Worm (Caenorhabditis elegans) whole organism, L1 larva: ENCODE results near the gene F37C12.18.
A peak's percentile ranks its signal among the peaks of the same experiment; 100 is the strongest.

Source experiments
- C04F5.9 ChIP-seq: sonication (generic microtip); optimal IDR thresholded peaks from 2 replicates; lab custom pipeline; 2016; ENCODE audit warnings: missing genetic modification characterization, missing compliant biosample characterization
- C16A3.4 ChIP-seq: fragments of 150-350 bp; optimal IDR thresholded peaks from 2 replicates; lab custom pipeline; 2014; ENCODE audit warnings: missing biosample characterization, missing genetic modification characterization
- F16B12.6 ChIP-seq: fragments of 150-350 bp; optimal IDR thresholded peaks from 2 replicates; lab custom pipeline; 2014; ENCODE audit warnings: missing biosample characterization, missing genetic modification characterization
- Y116A8C.19 ChIP-seq: sonication (generic microtip); optimal IDR thresholded peaks from 2 replicates; lab custom pipeline; 2016; ENCODE audit warnings: missing compliant biosample characterization, missing genetic modification characterization, borderline replicate concordance
- alr-1 ChIP-seq: fragments of 200-800 bp; sonication (Bioruptor generic); optimal IDR thresholded peaks from 2 replicates; lab custom pipeline; 2018; ENCODE audit warnings: borderline replicate concordance, mild to moderate bottlenecking, missing genetic modification characterization, missing compliant biosample characterization
- aly-2 ChIP-seq: fragments of 150-350 bp; optimal IDR thresholded peaks from 2 replicates; lab custom pipeline; 2014; ENCODE audit warnings: missing biosample characterization, missing genetic modification characterization
- blmp-1 ChIP-seq: fragments of 150-350 bp; optimal IDR thresholded peaks from 2 replicates; lab custom pipeline; 2014; ENCODE audit warnings: missing biosample characterization, missing genetic modification characterization
- ceh-8 ChIP-seq: fragments of 200-800 bp; sonication (Bioruptor generic); optimal IDR thresholded peaks from 2 replicates; lab custom pipeline; 2018; ENCODE audit warnings: mild to moderate bottlenecking, missing genetic modification characterization, moderate library complexity, missing compliant biosample characterization
- ceh-82 ChIP-seq, 3 experiments: fragments of 150-350 bp in 1 of 3; sonication (generic microtip) in 2 of 3; optimal IDR thresholded peaks; 2 replicates each; lab custom pipeline; 2014 to 2017; ENCODE audit warnings: missing biosample characterization in 3 of 3, missing genetic modification characterization in 3 of 3
- ces-1 ChIP-seq: fragments of 150-350 bp; optimal IDR thresholded peaks from 2 replicates; lab custom pipeline; 2014; ENCODE audit warnings: missing biosample characterization, missing genetic modification reagents, missing genetic modification characterization
- dpl-1 ChIP-seq, 3 experiments: fragments of 150-350 bp in 2 of 3; sonication (generic microtip) in 1 of 3; optimal IDR thresholded peaks; 2 replicates each; lab custom pipeline; 2014 to 2017; ENCODE audit warnings: missing biosample characterization in 3 of 3, missing genetic modification characterization in 3 of 3, missing genetic modification reagents in 3 of 3
- dsc-1 ChIP-seq: sonication (generic microtip); optimal IDR thresholded peaks from 2 replicates; lab custom pipeline; 2016; ENCODE audit warnings: mild to moderate bottlenecking, missing genetic modification characterization, missing compliant biosample characterization
- efl-1 ChIP-seq, 4 experiments: fragments of 150-350 bp; optimal IDR thresholded peaks in 3 of 4; peaks in 1 of 4; 1 replicate in 1 of 4; 2 replicates in 3 of 4; lab custom pipeline; 2014; ENCODE audit warnings: missing biosample characterization in 2 of 4, missing genetic modification characterization in 2 of 4, missing genetic modification reagents in 2 of 4
- egl-13 ChIP-seq: sonication (generic microtip); optimal IDR thresholded peaks from 2 replicates; lab custom pipeline; 2016; ENCODE audit warnings: missing genotype, missing genetic modification reagents, missing genetic modification characterization, missing compliant biosample characterization
- egl-27 ChIP-seq, 2 experiments: fragments of 150-350 bp in 1 of 2; sonication (generic microtip); optimal IDR thresholded peaks; 3 replicates each; lab custom pipeline; 2017 to 2018; ENCODE audit warnings: missing biosample characterization in 2 of 2, missing genetic modification characterization in 2 of 2, missing genetic modification reagents in 2 of 2
- ets-5 ChIP-seq: fragments of 200-800 bp; sonication (Bioruptor generic); IDR thresholded peaks from 2 replicates; pipeline ENCODE4 v1.3.6; 2022; ENCODE audit warnings: missing genetic modification characterization, missing compliant biosample characterization
- fkh-10 ChIP-seq: sonication (generic microtip); optimal IDR thresholded peaks from 2 replicates; lab custom pipeline; 2017; ENCODE audit warnings: missing biosample characterization, missing genetic modification reagents, missing genetic modification characterization
- fkh-4 ChIP-seq: sonication (generic microtip); optimal IDR thresholded peaks from 2 replicates; lab custom pipeline; 2016; ENCODE audit warnings: missing compliant biosample characterization, missing genetic modification characterization, borderline replicate concordance
- fkh-8 ChIP-seq: sonication (generic microtip); optimal IDR thresholded peaks from 2 replicates; lab custom pipeline; 2016; ENCODE audit warnings: mild to moderate bottlenecking, missing genetic modification characterization, missing compliant biosample characterization
- fos-1 ChIP-seq: fragments of 150-350 bp; optimal IDR thresholded peaks from 2 replicates; lab custom pipeline; 2014; ENCODE audit warnings: missing biosample characterization, missing genetic modification characterization
- grh-1 ChIP-seq: fragments of 200-800 bp; sonication (Bioruptor generic); IDR thresholded peaks from 2 replicates; pipeline ENCODE4 v1.3.6; 2022; ENCODE audit warnings: missing genetic modification reagents, missing genetic modification characterization, missing compliant biosample characterization
- hlh-17 ChIP-seq: fragments of 200-800 bp; sonication (Bioruptor generic); optimal IDR thresholded peaks from 2 replicates; lab custom pipeline; 2018; ENCODE audit warnings: missing genetic modification characterization, mild to moderate bottlenecking, missing compliant biosample characterization, moderate library complexity, borderline replicate concordance
- hlh-4 ChIP-seq: sonication (generic microtip); optimal IDR thresholded peaks from 2 replicates; lab custom pipeline; 2016; ENCODE audit warnings: mild to moderate bottlenecking, missing genetic modification characterization, missing compliant biosample characterization
- hpl-2 ChIP-seq: fragments of 150-350 bp; optimal IDR thresholded peaks from 2 replicates; lab custom pipeline; 2014; ENCODE audit warnings: missing biosample characterization, missing genetic modification reagents, missing genetic modification characterization
- isw-1 ChIP-seq: fragments of 200-800 bp; sonication (Bioruptor generic); IDR thresholded peaks from 2 replicates; pipeline ENCODE4 v1.3.6; 2022; ENCODE audit warnings: missing genetic modification characterization, missing compliant biosample characterization
- jun-1 ChIP-seq: fragments of 150-350 bp; optimal IDR thresholded peaks from 2 replicates; lab custom pipeline; 2014; ENCODE audit warnings: missing biosample characterization, missing genetic modification reagents, missing genetic modification characterization
- lin-14 ChIP-seq: fragments of 200-800 bp; sonication (Bioruptor generic); optimal IDR thresholded peaks from 2 replicates; lab custom pipeline; 2018; ENCODE audit warnings: mild to moderate bottlenecking, missing genetic modification characterization, moderate library complexity, missing compliant biosample characterization
- lin-15B ChIP-seq: fragments of 150-350 bp; sonication (generic microtip); optimal IDR thresholded peaks from 3 replicates; lab custom pipeline; 2014; ENCODE audit warnings: missing biosample characterization, missing genetic modification characterization
- lir-3 ChIP-seq: sonication (generic microtip); optimal IDR thresholded peaks from 2 replicates; lab custom pipeline; 2016; ENCODE audit warnings: mild to moderate bottlenecking, missing genetic modification characterization, moderate library complexity, missing compliant biosample characterization; ENCODE audit not compliant: poor library complexity
- lsy-2 ChIP-seq, 2 experiments: fragments of 150-350 bp; optimal IDR thresholded peaks; 2 replicates each; lab custom pipeline; 2014; ENCODE audit warnings: missing biosample characterization in 2 of 2, missing genetic modification characterization in 2 of 2
- mdl-1 ChIP-seq, 2 experiments: fragments of 150-350 bp; optimal IDR thresholded peaks; 2 replicates each; lab custom pipeline; 2014 to 2017; ENCODE audit warnings: missing biosample characterization in 2 of 2, missing genetic modification characterization in 2 of 2, inconsistent platforms in 1 of 2
- mef-2 ChIP-seq: fragments of 150-350 bp; optimal IDR thresholded peaks from 2 replicates; lab custom pipeline; 2014; ENCODE audit warnings: missing biosample characterization, missing genetic modification characterization
- nhr-11 ChIP-seq: fragments of 150-350 bp; optimal IDR thresholded peaks from 2 replicates; lab custom pipeline; 2014; ENCODE audit warnings: missing biosample characterization, missing genetic modification characterization
- nhr-19 ChIP-seq: fragments of 200-800 bp; sonication (Bioruptor generic); conservative IDR thresholded peaks from 2 replicates; pipeline ENCODE4 v1.3.6; 2022; ENCODE audit warnings: missing genetic modification characterization, missing compliant biosample characterization
- nhr-20 ChIP-seq: sonication (generic microtip); optimal IDR thresholded peaks from 2 replicates; lab custom pipeline; 2016; ENCODE audit warnings: mild to moderate bottlenecking, missing genetic modification characterization, missing compliant biosample characterization
- nhr-237 ChIP-seq: fragments of 150-350 bp; optimal IDR thresholded peaks from 2 replicates; lab custom pipeline; 2014; ENCODE audit warnings: missing biosample characterization, missing genetic modification characterization
- nhr-28 ChIP-seq: fragments of 150-350 bp; optimal IDR thresholded peaks from 2 replicates; lab custom pipeline; 2014; ENCODE audit warnings: missing biosample characterization, missing genetic modification characterization
- nhr-47 ChIP-seq: sonication (generic microtip); optimal IDR thresholded peaks from 2 replicates; lab custom pipeline; 2016; ENCODE audit warnings: mild to moderate bottlenecking, missing genetic modification characterization, moderate library complexity, missing compliant biosample characterization
- nhr-84 ChIP-seq: sonication (generic microtip); optimal IDR thresholded peaks from 2 replicates; lab custom pipeline; 2017; ENCODE audit warnings: missing biosample characterization, missing genetic modification characterization
- nhr-85 ChIP-seq: sonication (generic microtip); peaks from one replicate; lab custom pipeline; 2016; ENCODE audit warnings: missing genetic modification characterization, inconsistent platforms, missing compliant biosample characterization
- pag-3 ChIP-seq: sonication (generic microtip); optimal IDR thresholded peaks from 2 replicates; lab custom pipeline; 2017; ENCODE audit warnings: missing genetic modification characterization, mild to moderate bottlenecking, missing compliant biosample characterization, antibody characterized with exemption, borderline replicate concordance; ENCODE audit not compliant: insufficient read depth
- skn-1 ChIP-seq: fragments of 150-350 bp; optimal IDR thresholded peaks from 2 replicates; lab custom pipeline; 2014; ENCODE audit warnings: missing biosample characterization, missing genetic modification characterization
- snu-23 ChIP-seq: sonication (generic microtip); optimal IDR thresholded peaks from 2 replicates; lab custom pipeline; 2016; ENCODE audit warnings: missing genetic modification characterization, missing compliant biosample characterization
- sox-4 ChIP-seq: sonication (generic microtip); optimal IDR thresholded peaks from 2 replicates; lab custom pipeline; 2016; ENCODE audit warnings: missing genetic modification characterization, missing compliant biosample characterization
- swsn-7 ChIP-seq: sonication (generic microtip); optimal IDR thresholded peaks from 2 replicates; lab custom pipeline; 2016; ENCODE audit warnings: missing genetic modification characterization, missing compliant biosample characterization
- unc-30 ChIP-seq: sonication (generic microtip); optimal IDR thresholded peaks from 2 replicates; lab custom pipeline; 2017; ENCODE audit warnings: missing biosample characterization, missing genetic modification characterization
- unc-86 ChIP-seq: sonication (generic microtip); optimal IDR thresholded peaks from 2 replicates; lab custom pipeline; 2016; ENCODE audit warnings: missing genetic modification characterization, missing compliant biosample characterization
- vab-15 ChIP-seq: sonication (generic microtip); optimal IDR thresholded peaks from 2 replicates; lab custom pipeline; 2017; ENCODE audit warnings: missing genotype, mild to moderate bottlenecking, missing genetic modification characterization, missing compliant biosample characterization
- ztf-11 ChIP-seq, 2 experiments: sonication (generic microtip); optimal IDR thresholded peaks; 2 replicates each; lab custom pipeline; 2016 to 2017; ENCODE audit warnings: missing genetic modification characterization in 2 of 2, missing biosample characterization in 1 of 2, missing compliant biosample characterization in 1 of 2

Gene F37C12.18

ce11 chrIII:7207903-7208497 is 12.8 kb upstream of the F37C12.18 start, which contains the start of gene rpl-6 (continued):
- TF ChIP-seq fkh-10 (GFP tag; lab: Kevin White, UChicago) (peak; percentile 77), nhr-85 (tag; lab: Kevin White, UChicago) (peak; percentile 95), skn-1 (tag; lab: Kevin White, UChicago) (peak; percentile 83), nhr-20 (tag; lab: Kevin White, UChicago) (peak; percentile 85), nhr-84 (no peak), egl-27 (tag; optimal IDR thresholded peaks at IDR 0.05; lab: Kevin White, UChicago) (peak; percentile 63 to 87), sox-4 (tag; lab: Kevin White, UChicago) (peak; percentile 20), alr-1 (tag; lab: Kevin White, UChicago) (no peak), nhr-28 (tag; lab: Kevin White, UChicago) (no peak), swsn-7 (tag; lab: Kevin White, UChicago) (peak; percentile 85), fos-1 (tag; lab: Kevin White, UChicago) (peak; percentile 80), ceh-8 (GFP tag; lab: Kevin White, UChicago) (peak; percentile 12), efl-1 (optimal IDR thresholded peaks at IDR 0.05; lab: Kevin White, UChicago) (peak; percentile 91 to 94), efl-1 (GFP tag; optimal IDR thresholded peaks at IDR 0.05 in 1 of 2; lab: Kevin White, UChicago) (peak; percentile 81 to 98), nhr-11 (tag; lab: Kevin White, UChicago) (peak; percentile 88), jun-1 (tag; lab: Kevin White, UChicago) (peak; percentile 81), lin-14 (GFP tag; lab: Kevin White, UChicago) (peak; percentile 90), snu-23 (GFP tag; lab: Kevin White, UChicago) (peak; percentile 92), nhr-237 (peak; percentile 62), unc-86 (tag; lab: Kevin White, UChicago) (peak; percentile 79), blmp-1 (peak; percentile 80), unc-30 (tag; lab: Kevin White, UChicago) (no peak), aly-2 (peak; percentile 22), dpl-1 (GFP tag; optimal IDR thresholded peaks at IDR 0.05; lab: Kevin White, UChicago) (peak; percentile 81 to 86 (median 85)), ztf-11 (tag; optimal IDR thresholded peaks at IDR 0.05; lab: Kevin White, UChicago) (peak in 1 of 2 experiments; percentile 66), mef-2 (no peak), nhr-19 (peak; percentile 91), hlh-17 (GFP tag; lab: Kevin White, UChicago) (no peak), dsc-1 (tag; lab: Kevin White, UChicago) (peak; percentile 81), C04F5.9 (peak; percentile 77), isw-1 (GFP tag; lab: Robert Waterston, UW) (peak; percentile 90), F16B12.6 (tag; lab: Kevin White, UChicago) (peak; percentile 46), ets-5 (GFP tag; lab: Robert Waterston, UW) (no peak), Y116A8C.19 (tag; lab: Kevin White, UChicago) (no peak), fkh-4 (no peak), lsy-2 (tag; optimal IDR thresholded peaks at IDR 0.05; lab: Kevin White, UChicago) (peak; percentile 99), hpl-2 (peak; percentile 70), C16A3.4 (peak; percentile 97), mdl-1 (tag; optimal IDR thresholded peaks at IDR 0.05; lab: Kevin White, UChicago) (peak in 1 of 2 experiments; percentile 77), nhr-47 (tag; lab: Kevin White, UChicago) (peak; percentile 90), lin-15B (tag; lab: Kevin White, UChicago) (peak; percentile 85), egl-13 (peak; percentile 69), lir-3 (tag; lab: Kevin White, UChicago) (peak; percentile 76), vab-15 (tag; lab: Kevin White, UChicago) (no peak), hlh-4 (tag; lab: Kevin White, UChicago) (no peak), ces-1 (GFP tag; lab: Kevin White, UChicago) (no peak), pag-3 (no peak), grh-1 (peak; percentile 80), fkh-8 (tag; lab: Kevin White, UChicago) (peak; percentile 85), ceh-82 (tag; optimal IDR thresholded peaks at IDR 0.05; lab: Kevin White, UChicago) (peak; percentile 81 to 90 (median 86))
